Worm (Caenorhabditis elegans) whole organism, young adult: Measurements from ENCODE around the gene ZK507.1.

Source experiments
- B0035.1 ChIP-seq: sonication (generic microtip); optimal IDR thresholded peaks from 2 replicates; lab custom pipeline; 2016; ENCODE audit warnings: missing genetic modification characterization, mild to moderate bottlenecking, missing compliant biosample characterization, missing genotype, missing genetic modification reagents
- ama-1 ChIP-seq, 3 experiments: fragments of 150-350 bp in 1 of 3; sonication (generic microtip) in 2 of 3; optimal IDR thresholded peaks; 2 replicates each; lab custom pipeline; 2014 to 2018; ENCODE audit warnings: missing biosample characterization in 2 of 3, missing genetic modification characterization in 2 of 3, missing genetic modification reagents in 2 of 3

- TF ChIP-seq ama-1 (optimal IDR thresholded peaks at IDR 0.05; lab: Kevin White, UChicago) (no peak), ama-1 (GFP tag; optimal IDR thresholded peaks at IDR 0.05; lab: Kevin White, UChicago) (no peak), B0035.1 (tag; lab: Kevin White, UChicago) (no peak)
Observed at ce11 chrIII:9105653-9106052, 4.5 kb upstream of the ZK507.1 start.
